Worm (Caenorhabditis elegans): ENCODE data around the gene srh-177.

srh-177 gene

DNA sequence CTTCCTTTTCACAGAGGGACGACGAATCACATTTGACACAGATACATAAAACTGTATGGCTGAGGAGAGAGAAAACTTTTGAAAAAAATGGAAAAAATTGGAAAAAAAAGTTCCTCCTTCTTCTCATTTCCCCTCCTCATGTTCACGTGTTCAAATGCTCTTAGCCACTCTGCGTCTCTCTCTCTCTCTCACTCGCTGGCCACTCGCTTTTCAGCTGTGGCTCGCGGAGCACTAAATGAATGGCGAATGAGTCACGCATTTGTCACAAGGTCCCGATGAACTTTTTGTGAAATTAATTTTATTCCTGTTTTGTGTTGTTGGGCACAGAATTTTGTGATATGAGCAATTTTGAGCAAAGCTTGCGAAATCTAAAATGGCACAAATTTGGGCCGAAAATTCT lies 48.8 kb upstream of the srh-177 start:
- TF ChIP-seq lin-54 (GFP tag; optimal IDR thresholded peaks at IDR 0.05) (no peak), hmg-1.2 (GFP tag; IDR thresholded peaks at IDR 0.05) (peak; percentile 12; the same call in 1 of the 2 replicates), K12H6.12 (tag; optimal IDR thresholded peaks at IDR 0.05) (peak; percentile 55), cebp-1 (GFP tag; IDR thresholded peaks at IDR 0.05) (no peak; the same call in 1 of the 2 replicates), cebp-1 (tag; optimal IDR thresholded peaks at IDR 0.05) (peak; percentile 82), lsl-1 (GFP tag; optimal IDR thresholded peaks at IDR 0.05) (no peak), F57C9.4 (tag; optimal IDR thresholded peaks at IDR 0.05) (no peak), aptf-3 (GFP tag; IDR thresholded peaks at IDR 0.05) (no peak), nhr-179 (tag; optimal IDR thresholded peaks at IDR 0.05) (no peak), tbp1 (GFP tag; optimal IDR thresholded peaks at IDR 0.05) (no peak), xnd-1 (tag; optimal IDR thresholded peaks at IDR 0.05) (no peak), F39B2.1 (GFP tag; IDR thresholded peaks at IDR 0.05) (no peak), let-607 (tag; optimal IDR thresholded peaks at IDR 0.05) (no peak), atf-7 (tag; optimal IDR thresholded peaks at IDR 0.05) (no peak), die-1 (tag; optimal IDR thresholded peaks at IDR 0.05) (no peak), Y79H2A.3 (GFP tag; conservative IDR thresholded peaks at IDR 0.05) (no peak), repo-1 (tag; optimal IDR thresholded peaks at IDR 0.05) (no peak), nfya-1 (tag; optimal IDR thresholded peaks at IDR 0.05; ENCODE audit: borderline replicate concordance, insufficient read depth) (no peak), nhr-27 (tag; optimal IDR thresholded peaks at IDR 0.05) (no peak), Y53G8AR.9 (GFP tag; conservative IDR thresholded peaks at IDR 0.05) (no peak), ceh-27 (GFP tag; optimal IDR thresholded peaks at IDR 0.05) (peak; percentile 60), dox-1 (GFP tag; IDR thresholded peaks at IDR 0.05) (peak; percentile 13; the same call in 1 of the 2 replicates), aptf-2 (GFP tag; conservative IDR thresholded peaks at IDR 0.05) (no peak), let-526 (GFP tag; IDR thresholded peaks at IDR 0.05) (no peak), bed-1 (GFP tag; IDR thresholded peaks at IDR 0.05) (no peak), lin-35 (GFP tag; optimal IDR thresholded peaks at IDR 0.05) (peak in 1 of 3 experiments; percentile 6), B0035.1 (tag; optimal IDR thresholded peaks at IDR 0.05) (no peak), ztf-22 (GFP tag; optimal IDR thresholded peaks at IDR 0.05) (peak; percentile 17), madf-3 (GFP tag; IDR thresholded peaks at IDR 0.05) (no peak), attf-3 (GFP tag; conservative IDR thresholded peaks at IDR 0.05) (no peak), tbx-9 (tag; optimal IDR thresholded peaks at IDR 0.05; ENCODE audit: borderline replicate concordance) (no peak), pbrm-1 (GFP tag; IDR thresholded peaks at IDR 0.05) (no peak), ekl-4 (GFP tag; IDR thresholded peaks at IDR 0.05) (no peak), somi-1 (GFP tag; optimal IDR thresholded peaks at IDR 0.05) (peak; percentile 22), nhr-80 (tag; optimal IDR thresholded peaks at IDR 0.05) (peak; percentile 15), ceh-79 (tag; optimal IDR thresholded peaks at IDR 0.05) (no peak), F33H1.4 (GFP tag; IDR thresholded peaks at IDR 0.05) (no peak), attf-5 (GFP tag; optimal IDR thresholded peaks at IDR 0.05) (peak; percentile 46), snpc-1.3 (tag; optimal IDR thresholded peaks at IDR 0.05; ENCODE audit: insufficient read depth) (no peak), snpc-1.1 (tag; optimal IDR thresholded peaks at IDR 0.05; ENCODE audit: insufficient read depth) (no peak), madf-6 (GFP tag; IDR thresholded peaks at IDR 0.05) (no peak), T26A5.8 (tag; optimal IDR thresholded peaks at IDR 0.05) (no peak), sdz-38 (tag; optimal IDR thresholded peaks at IDR 0.05) (no peak), zfh-2 (GFP tag; conservative IDR thresholded peaks at IDR 0.05) (peak; percentile 81), rpc-1 (optimal IDR thresholded peaks at IDR 0.05) (no peak), rpc-1 (tag; optimal IDR thresholded peaks at IDR 0.05) (no peak), ztf-18 (tag; optimal IDR thresholded peaks at IDR 0.05) (no peak), K11D2.4 (GFP tag; IDR thresholded peaks at IDR 0.05) (no peak), cebp-2 (GFP tag; IDR thresholded peaks at IDR 0.05) (no peak)

All from whole organism, young adult.